Worm (Caenorhabditis elegans): ENCODE data around the gene E01B7.2.
"Not testable (repeated sequence)": the region's sequence is repeated elsewhere in the genome, so short reads cannot be mapped to it uniquely, and the experiment has no call there.

DNA sequence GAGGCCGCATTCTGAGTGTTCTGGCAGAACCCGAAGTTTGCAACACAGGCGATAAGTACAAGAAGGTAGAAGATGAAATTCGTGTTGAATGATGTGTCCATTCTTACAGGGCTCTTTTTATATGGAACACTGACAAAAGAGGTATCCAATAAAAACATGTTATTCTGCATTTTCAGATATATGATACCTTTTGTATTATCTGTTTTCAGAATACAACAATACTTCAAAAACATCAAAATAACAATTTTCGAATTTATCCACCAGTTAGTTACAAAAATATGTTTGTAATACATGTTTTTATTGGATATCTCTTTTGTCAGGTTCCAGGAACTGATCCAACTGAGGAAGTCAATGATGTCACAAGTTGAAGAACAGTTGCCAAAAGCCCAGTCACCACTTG lies 23.9 kb upstream of the E01B7.2 start, which contains the start of gene C06H5.13:
- not testable (repeated sequence) for TF ChIP-seq dao-5, him-1, W03F9.2 (tag; optimal IDR thresholded peaks at IDR 0.05)

Measured in whole organism, L4/young adult.